Worm (Caenorhabditis elegans) whole organism, midembryonic: ENCODE results near the gene ZK813.2.

ENCODE experiments used
- flt-1 ChIP-seq: fragments of 200-800 bp; sonication (Bioruptor generic); IDR thresholded peaks from 2 replicates; pipeline ENCODE4 v1.3.6; 2022; ENCODE audit warnings: missing genetic modification characterization, missing compliant biosample characterization
- med-1 ChIP-seq: sonication (generic microtip); optimal IDR thresholded peaks from 2 replicates; lab custom pipeline; 2017; ENCODE audit warnings: missing genetic modification characterization, mild to moderate bottlenecking, missing compliant biosample characterization, antibody characterized with exemption, missing genetic modification reagents; ENCODE audit not compliant: insufficient read depth

DNA sequence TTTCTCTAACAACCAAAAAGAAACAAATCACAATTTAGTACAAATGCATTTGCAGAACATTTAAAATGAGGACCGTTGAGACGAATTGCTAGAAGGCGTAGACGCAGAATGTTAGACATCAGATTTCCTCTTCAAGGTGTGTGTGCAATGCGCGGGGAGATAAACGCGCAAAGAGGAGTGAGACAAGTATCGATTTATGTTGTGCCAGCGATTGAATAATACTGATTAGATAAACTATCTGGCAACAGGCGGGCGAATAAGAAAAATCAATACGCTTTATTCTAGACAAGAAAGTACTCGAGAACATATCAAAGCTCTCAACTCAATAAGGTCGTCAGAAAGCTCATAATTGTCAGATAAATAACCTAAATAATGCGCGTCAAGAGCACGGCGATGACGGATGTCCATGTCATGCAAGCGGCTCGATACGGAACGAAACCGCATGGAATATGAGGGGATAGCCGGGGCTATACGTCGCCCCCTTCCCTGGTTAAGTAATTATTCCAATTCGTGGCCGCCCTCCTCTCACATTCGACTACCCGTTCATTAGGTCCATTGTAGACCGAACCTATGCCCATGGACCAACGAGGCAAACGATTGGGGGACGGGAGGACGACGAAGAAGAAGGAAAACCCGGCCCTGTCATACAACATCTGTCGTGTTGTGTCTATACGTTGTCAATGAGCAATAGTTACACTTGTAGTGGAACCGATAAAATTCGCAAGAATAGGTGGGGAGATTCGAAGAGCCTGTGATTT is 23.6 kb downstream of the ZK813.2 start:
- TF ChIP-seq flt-1 (GFP tag; lab: Robert Waterston, UW): peak; percentile 36; the same call in 1 of the 2 replicates
- no peak for TF ChIP-seq med-1 (GFP tag; lab: Kevin White, UChicago)
